Fruit fly (Drosophila melanogaster) whole organism, pupa: Measurements from ENCODE around the gene Prosalpha6.

Source experiments
- CG12605 ChIP-seq: fragments of 200-800 bp; sonication (Bioruptor generic); IDR thresholded peaks from 2 replicates; pipeline ENCODE4 v1.3.6; 2022; ENCODE audit warnings: missing biosample characterization, missing genetic modification characterization
- CG14655 ChIP-seq: fragments of 200-800 bp; sonication (Bioruptor generic); optimal IDR thresholded peaks from 3 replicates; lab custom pipeline; 2017; ENCODE audit warnings: mild to moderate bottlenecking, missing biosample characterization, missing genetic modification reagents, missing genetic modification characterization
- CG34367 ChIP-seq: fragments of 200-800 bp; sonication (Bioruptor generic); optimal IDR thresholded peaks from 2 replicates; lab custom pipeline; 2018; ENCODE audit warnings: missing biosample characterization, mild to moderate bottlenecking, missing genetic modification characterization
- gl ChIP-seq: fragments of 200-800 bp; sonication (Bioruptor generic); optimal IDR thresholded peaks from 2 replicates; lab custom pipeline; 2018; ENCODE audit warnings: missing biosample characterization, mild to moderate bottlenecking, missing genetic modification characterization

- no peak for TF ChIP-seq CG12605 (GFP tag; lab: Robert Waterston, UW)
- TF ChIP-seq CG34367: no peak
- no peak for TF ChIP-seq CG14655
- TF ChIP-seq gl (tag; lab: Kevin White, UChicago): no peak
Observed at dm6 chr2L:10269854-10270253, 48.7 kb downstream of the Prosalpha6 start, which contains the start of gene Mulk.
